Worm (Caenorhabditis elegans) whole organism, dauer: ENCODE measurements around the gene D2096.13.
"Not testable (repeated sequence)": the region's sequence is repeated elsewhere in the genome, so short reads cannot be mapped to it uniquely, and the experiment has no call there.

Experiments used
- unc-62 ChIP-seq: sonication (generic microtip); optimal IDR thresholded peaks from 2 replicates; lab custom pipeline; 2017; ENCODE audit warnings: missing biosample characterization, missing genetic modification reagents, missing genetic modification characterization

The D2096.13 gene

DNA sequence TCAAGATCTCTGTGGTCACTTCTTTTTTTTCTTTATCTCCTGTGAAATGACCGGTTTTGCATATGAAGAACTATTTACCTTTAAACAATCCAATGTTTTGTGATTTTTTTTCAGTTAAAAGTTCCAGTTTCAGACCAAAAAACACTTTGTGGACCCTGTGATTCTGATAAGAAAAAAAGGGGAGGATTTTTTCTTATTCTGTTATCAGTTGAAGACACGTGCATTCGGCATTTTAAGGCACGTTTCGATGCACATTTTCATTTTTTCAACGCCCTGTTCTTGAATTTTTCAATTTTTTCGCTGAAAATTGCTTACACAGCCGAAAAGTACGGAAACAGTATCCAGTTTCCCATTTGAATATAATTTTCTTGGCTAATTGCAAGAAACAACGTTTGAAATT, 7.9 kb upstream of the D2096.13 start, which contains the start of gene aagr-1:
Gene aagr-1, plus strand, starts transcription at position 227 of the 400 bp plus-strand sequence.
- no peak for TF ChIP-seq unc-62 (GFP tag; lab: Kevin White, UChicago)

DNA sequence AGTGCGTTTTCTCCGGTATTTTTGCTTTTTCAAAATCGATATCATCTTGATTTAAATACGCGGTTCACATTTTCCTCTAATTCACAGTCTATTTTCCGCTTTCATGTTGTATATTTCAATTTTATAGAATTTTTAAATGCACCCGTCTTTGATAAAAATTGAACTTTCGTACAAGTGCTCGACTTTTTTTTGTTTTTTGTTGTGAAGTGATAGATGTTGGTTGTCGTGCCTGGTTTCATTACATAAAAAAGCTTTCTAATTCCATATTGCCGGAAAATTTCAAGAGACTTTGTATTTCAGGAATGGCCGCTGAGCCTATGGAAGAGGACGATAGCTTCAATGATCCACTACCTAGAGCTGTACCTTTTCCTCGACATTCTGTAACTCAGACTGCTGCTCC, 4.8 kb upstream of the D2096.13 start, which contains the start of gene D2096.12:
Gene D2096.12, plus strand, starts transcription at position 301 of the 400 bp plus-strand sequence.
- no peak for TF ChIP-seq unc-62 (GFP tag; lab: Kevin White, UChicago)

DNA sequence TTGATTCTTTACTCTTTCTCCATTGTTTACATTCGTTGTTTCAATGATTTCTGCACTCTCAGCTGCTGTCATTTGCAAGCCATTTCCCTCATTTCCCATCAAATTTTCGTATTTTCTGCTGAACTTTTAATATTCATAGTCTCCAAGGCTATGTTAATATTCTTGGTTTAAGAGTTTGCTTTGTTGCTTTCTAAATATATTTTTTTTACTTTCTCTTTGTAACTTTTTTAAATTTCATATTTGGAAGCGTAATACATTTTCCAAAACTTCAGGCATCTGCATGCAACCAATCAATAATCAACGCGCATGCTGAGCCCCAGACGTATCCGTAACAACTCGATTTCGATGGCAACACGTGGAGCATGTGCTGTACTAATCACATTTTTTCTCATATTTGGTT, 2.4 kb upstream of the D2096.13 start, which contains the start of gene sqv-1:
Gene sqv-1, plus strand, starts transcription at position 301 of the 400 bp plus-strand sequence.
- TF ChIP-seq unc-62 (GFP tag; lab: Kevin White, UChicago), result no peak

DNA sequence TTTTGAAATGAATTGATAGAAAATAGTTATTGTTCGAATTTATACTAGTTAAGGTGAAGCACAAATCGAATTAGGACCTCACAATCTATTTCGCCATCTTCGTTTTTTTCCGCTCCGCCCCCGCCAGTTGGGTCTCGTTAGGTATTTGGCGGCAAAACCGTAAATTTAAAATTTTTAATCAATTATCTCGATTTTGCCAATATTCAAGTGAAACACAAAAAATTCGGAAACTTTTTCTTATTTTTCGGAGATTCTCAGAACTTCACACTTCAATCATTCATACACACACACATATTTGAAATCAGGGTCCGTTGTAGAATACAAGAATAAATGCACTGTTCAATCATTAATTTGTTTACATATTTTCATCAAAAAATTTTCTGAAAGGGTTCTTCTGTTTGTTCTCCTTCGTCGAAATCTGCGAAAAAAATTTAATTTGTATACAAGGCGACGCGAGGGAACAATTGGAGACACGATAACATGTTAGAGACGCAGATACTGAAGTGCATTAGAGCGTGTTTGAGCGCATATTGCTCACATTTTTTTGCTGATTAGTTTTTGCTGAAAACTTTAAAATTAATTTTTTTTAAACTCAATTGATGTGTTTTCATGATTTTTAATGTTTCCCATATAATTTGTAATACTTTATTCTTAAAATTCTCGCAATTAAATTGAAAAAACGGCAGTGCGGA, 1.5 kb upstream of the D2096.13 start, which contains the start of gene D2096.5:
Gene D2096.5, minus strand, starts transcription at position 51 of the 692 bp plus-strand sequence.
- no peak for TF ChIP-seq unc-62 (GFP tag; lab: Kevin White, UChicago)

DNA sequence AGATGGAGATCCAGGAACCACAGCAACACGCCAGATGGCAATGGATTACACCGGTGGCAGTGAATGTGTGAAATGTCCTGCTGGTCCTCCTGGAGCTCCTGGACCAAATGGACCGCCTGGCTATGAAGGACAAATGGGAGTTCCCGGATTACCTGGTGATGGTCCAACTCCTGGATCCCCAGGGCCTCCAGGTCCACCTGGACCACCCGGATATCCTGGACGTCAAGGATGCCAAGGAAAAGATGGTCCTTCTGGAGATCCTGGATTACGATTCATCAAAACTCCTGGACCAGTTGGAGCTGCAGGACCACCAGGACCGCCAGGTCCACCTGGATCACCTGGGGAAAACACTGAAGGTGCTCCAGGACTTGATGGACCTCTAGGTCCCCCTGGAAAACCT, 1.1 kb downstream of the D2096.13 start:
- TF ChIP-seq unc-62 (GFP tag; lab: Kevin White, UChicago), result no peak

DNA sequence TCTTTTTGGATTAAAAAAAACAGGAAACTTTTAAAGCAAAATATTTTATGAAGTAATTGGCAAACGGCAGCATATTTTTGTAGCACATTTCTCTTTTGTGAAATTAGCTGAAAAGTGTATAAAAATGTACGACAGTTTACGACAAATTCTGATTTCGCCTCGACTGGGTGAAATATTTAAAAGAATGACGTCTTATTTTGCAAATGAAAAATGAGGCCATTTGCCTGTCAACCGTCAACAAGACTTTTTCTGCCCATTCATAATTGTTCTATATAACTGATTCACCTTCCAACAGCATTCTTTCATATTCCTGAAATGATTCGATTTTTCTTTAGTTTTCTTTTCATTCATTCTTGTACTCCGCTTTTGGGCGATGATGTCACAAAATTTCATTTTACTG, 2.8 kb downstream of the D2096.13 start, which contains the start of the genes F17E9.2 and col-116:
Gene F17E9.2, plus strand, starts transcription at position 301 of the 400 bp plus-strand sequence.
Gene col-116, plus strand, starts transcription at position 315 of the 400 bp plus-strand sequence.
- TF ChIP-seq unc-62 (GFP tag; lab: Kevin White, UChicago), result no peak

DNA sequence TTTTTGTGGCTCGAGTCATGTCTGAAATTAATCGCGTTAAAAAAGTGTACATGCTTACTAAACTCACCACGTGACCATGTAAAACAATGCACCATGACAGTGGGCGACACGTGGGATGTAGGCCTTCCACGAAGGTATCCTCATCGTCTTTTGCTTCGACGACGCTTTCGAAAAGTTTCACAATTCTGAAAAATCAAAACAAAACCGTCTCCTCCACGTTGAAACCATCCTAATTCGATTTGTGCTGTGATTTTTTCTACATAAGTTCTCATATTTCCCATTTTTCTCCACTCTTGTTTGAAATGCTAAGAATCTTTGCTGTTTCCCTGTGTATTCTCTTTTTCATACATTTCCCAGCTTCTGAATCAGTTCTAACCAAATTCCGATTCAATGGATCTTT, 3.8 kb downstream of the D2096.13 start, which contains the start of gene F17E9.3:
Gene F17E9.3, plus strand, starts transcription at position 301 of the 400 bp plus-strand sequence.
- no peak for TF ChIP-seq unc-62 (GFP tag; lab: Kevin White, UChicago)

DNA sequence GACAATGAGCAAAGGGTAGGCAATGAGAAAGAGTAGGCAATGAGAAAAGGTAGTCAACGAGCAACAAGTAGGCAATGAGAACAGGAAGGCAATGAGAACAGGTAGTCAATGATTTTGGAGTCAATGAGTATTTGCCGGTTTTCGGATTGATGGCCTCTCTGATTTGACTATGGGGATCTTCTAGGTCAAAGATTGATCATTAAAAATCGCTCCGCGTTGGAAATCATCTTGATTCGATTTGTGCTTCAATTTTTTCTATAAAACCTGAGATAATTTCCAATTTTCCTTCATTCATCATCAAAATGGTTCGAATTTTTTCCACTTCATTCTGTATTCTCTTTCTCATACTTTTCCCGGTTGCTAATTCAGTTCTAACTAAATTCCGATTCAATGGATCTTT, 6.4 kb downstream of the D2096.13 start, which contains the start of gene F17E9.16:
Gene F17E9.16, plus strand, starts transcription at position 301 of the 400 bp plus-strand sequence.
- TF ChIP-seq unc-62 (GFP tag; lab: Kevin White, UChicago), result not testable (repeated sequence)

DNA sequence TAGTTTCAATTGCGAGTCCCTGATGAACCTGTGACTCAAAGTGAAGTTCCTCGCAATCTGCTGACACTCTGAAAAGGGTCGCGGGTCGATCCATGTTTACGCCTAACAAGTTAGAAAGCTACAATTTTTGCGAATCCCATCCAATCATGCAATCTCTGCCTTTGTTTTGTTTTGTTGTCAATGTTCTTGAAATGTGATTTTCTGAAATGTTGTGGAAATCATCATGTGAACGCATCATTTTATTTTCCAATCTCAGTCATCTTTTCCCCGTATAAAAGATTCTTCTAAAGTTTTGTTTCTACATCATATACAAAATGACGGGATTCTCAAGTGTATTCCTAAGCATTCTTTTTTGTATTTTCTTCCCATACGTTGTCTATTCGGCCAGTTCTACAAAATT, 10.3 kb downstream of the D2096.13 start, which contains the start of gene F17E9.4:
Gene F17E9.4, plus strand, starts transcription at position 301 of the 400 bp plus-strand sequence.
- TF ChIP-seq unc-62 (GFP tag; lab: Kevin White, UChicago), result no peak

DNA sequence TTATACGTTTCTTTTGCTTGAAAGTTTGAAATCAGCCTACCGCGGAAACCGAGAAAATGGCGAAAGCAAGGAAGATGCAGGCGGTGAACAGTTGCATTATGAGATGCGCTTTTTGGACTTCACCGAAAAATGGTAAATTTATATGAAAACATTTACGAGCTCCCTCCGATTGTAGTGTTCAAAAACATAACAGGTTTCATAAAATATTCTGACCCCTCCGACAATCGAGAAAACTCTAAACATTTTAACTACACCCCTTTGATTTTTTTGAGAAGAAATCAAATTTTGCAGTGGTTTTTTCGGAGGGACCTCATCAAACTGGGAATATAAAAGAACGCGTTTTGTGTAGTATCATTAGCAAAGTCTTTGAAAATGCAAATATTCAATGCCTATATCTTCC, 11.3 kb downstream of the D2096.13 start, which contains the start of the genes F17E9.18 and F17E9.15:
Gene F17E9.18, minus strand, starts transcription at position 101 of the 400 bp plus-strand sequence.
Gene F17E9.15, plus strand, starts transcription at position 368 of the 400 bp plus-strand sequence.
- no peak for TF ChIP-seq unc-62 (GFP tag; lab: Kevin White, UChicago)

DNA sequence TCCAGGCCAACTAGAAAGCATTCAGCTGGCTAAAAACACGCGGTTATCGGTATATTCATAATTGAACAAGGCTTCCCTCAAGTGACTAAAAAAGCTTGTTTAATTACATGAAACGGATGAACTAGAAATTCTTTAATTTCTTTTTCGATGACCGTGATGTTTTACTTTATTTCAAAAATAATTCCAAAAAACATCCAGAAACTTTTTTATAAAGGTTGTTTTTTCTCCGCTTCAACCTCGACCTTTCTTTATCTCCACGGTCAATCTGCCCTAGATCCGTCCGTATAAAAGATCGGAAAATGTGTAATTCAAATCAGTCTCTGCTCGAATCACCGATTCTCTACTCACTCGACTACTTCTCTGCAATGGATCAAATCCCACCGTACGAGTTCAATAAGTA, 12.9 kb downstream of the D2096.13 start, which contains the start of gene F17E9.5:
Gene F17E9.5, plus strand, starts transcription at position 301 of the 400 bp plus-strand sequence.
- no peak for TF ChIP-seq unc-62 (GFP tag; lab: Kevin White, UChicago)

DNA sequence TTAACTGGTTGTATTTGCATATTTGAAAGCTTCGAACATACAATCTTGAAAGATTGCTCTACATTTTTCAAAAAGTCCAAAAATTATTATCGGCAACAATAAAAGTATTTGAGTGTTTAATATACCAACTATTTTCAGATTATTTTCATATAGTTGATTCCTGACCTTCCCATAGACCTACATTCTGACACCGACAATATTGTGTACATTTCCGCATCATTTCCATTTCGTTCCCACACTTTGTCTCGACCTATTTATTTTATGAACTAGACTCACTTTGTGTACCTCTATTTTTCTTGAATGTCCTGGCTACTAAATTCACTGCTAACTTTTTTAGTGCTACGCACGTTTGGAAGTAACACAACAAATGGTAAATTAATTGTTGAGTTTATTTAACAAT, 16.0 kb downstream of the D2096.13 start, which contains the start of gene lgc-5:
Gene lgc-5, plus strand, starts transcription at position 301 of the 400 bp plus-strand sequence.
- TF ChIP-seq unc-62 (GFP tag; lab: Kevin White, UChicago), result no peak

DNA sequence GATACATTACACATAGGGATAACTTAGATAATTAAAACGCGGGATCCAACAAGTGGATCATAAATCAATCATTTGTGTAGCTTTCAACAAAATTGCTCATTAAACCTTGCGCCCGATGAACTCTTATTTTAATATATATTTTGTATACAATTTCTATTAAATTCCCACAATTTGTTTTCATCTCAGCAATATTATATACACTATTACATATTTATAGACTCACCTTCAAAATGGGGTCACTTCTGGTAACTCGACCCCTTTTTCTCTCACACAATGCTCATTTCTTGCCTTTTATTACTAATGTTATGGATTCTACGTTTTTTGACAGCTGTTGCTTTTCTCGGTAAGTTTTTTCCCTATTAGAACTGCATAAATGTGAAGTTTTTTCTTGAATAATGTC, 18.8 kb downstream of the D2096.13 start, which contains the start of gene lgc-6:
Gene lgc-6, plus strand, starts transcription at position 301 of the 400 bp plus-strand sequence.
- no peak for TF ChIP-seq unc-62 (GFP tag; lab: Kevin White, UChicago)

DNA sequence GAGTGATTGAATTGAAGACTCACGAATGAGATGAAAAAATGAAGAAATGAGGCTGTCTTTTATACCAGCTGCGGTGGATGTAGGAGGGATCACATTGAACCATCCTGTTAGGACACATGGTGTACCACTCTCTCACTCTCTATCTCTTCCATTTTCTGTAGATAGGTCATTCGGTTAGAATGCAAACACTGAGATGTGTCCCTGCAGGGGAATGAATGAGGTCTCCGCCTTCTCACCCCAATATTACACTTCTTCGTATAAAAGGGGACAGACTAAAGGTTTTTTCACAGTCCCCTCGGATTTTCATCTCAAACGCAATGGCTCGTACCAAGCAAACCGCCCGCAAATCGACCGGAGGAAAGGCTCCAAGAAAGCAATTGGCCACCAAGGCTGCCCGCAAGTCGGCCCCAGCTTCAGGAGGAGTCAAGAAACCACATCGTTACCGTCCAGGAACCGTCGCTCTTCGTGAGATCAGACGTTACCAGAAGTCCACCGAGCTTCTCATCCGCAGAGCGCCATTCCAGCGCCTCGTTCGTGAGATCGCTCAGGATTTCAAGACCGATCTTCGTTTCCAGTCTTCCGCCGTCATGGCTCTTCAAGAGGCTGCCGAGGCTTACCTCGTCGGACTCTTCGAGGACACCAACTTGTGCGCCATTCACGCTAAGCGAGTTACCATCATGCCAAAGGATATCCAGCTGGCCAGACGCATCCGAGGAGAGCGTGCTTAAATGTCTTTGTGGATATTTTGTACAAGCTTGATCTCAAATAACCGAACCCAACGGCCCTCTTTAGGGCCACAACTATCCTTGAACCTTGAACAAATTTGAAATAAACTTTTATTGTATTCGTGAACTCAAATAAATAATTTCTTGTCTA, 24.2 kb downstream of the D2096.13 start, which contains the start of gene his-32:
Gene his-32, plus strand, starts transcription at position 318 of the 876 bp plus-strand sequence.
- TF ChIP-seq unc-62 (GFP tag; lab: Kevin White, UChicago), result no peak

DNA sequence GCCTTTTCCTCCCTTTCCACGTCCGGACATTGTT, 24.6 kb downstream of the D2096.13 start, which contains the start of gene his-31:
Gene his-31, minus strand, starts transcription at position 30 of the 34 bp plus-strand sequence.
- TF ChIP-seq unc-62 (GFP tag; lab: Kevin White, UChicago), result no peak
